Worm (Caenorhabditis elegans) whole organism, late embryonic: ENCODE measurements around the gene bus-8A.

ENCODE experiments used
- C08G9.2 ChIP-seq: sonication (generic microtip); optimal IDR thresholded peaks from 2 replicates; lab custom pipeline; 2016; ENCODE audit warnings: mild to moderate bottlenecking, missing genetic modification characterization, moderate library complexity, missing compliant biosample characterization
- K02D7.2 ChIP-seq: sonication (generic microtip); optimal IDR thresholded peaks from 2 replicates; lab custom pipeline; 2017; ENCODE audit warnings: mild to moderate bottlenecking, missing genetic modification characterization, missing compliant biosample characterization
- K09A11.1 ChIP-seq: sonication (generic microtip); optimal IDR thresholded peaks from 2 replicates; lab custom pipeline; 2017; ENCODE audit warnings: antibody characterized with exemption, mild to moderate bottlenecking, missing genetic modification characterization, missing compliant biosample characterization; ENCODE audit not compliant: insufficient read depth
- Y22D7AL.16 ChIP-seq: sonication (generic microtip); optimal IDR thresholded peaks from 2 replicates; lab custom pipeline; 2016; ENCODE audit warnings: missing genetic modification characterization, missing compliant biosample characterization
- ahr-1 ChIP-seq: sonication (generic microtip); optimal IDR thresholded peaks from 2 replicates; lab custom pipeline; 2016; ENCODE audit warnings: missing genetic modification characterization, missing compliant biosample characterization
- ama-1 ChIP-seq: fragments of 150-350 bp; optimal IDR thresholded peaks from 2 replicates; lab custom pipeline; 2014
- ceh-18 ChIP-seq: sonication (generic microtip); optimal IDR thresholded peaks from 2 replicates; lab custom pipeline; 2016; ENCODE audit warnings: missing genetic modification characterization, missing compliant biosample characterization
- ceh-19 ChIP-seq: fragments of 200-800 bp; sonication (Bioruptor generic); optimal IDR thresholded peaks from 2 replicates; lab custom pipeline; 2018; ENCODE audit warnings: mild to moderate bottlenecking, missing genetic modification characterization, missing compliant biosample characterization
- ceh-2 ChIP-seq: sonication (generic microtip); optimal IDR thresholded peaks from 2 replicates; lab custom pipeline; 2016; ENCODE audit warnings: missing genotype, missing genetic modification characterization, missing compliant biosample characterization
- ceh-22 ChIP-seq: sonication (generic microtip); optimal IDR thresholded peaks from 2 replicates; lab custom pipeline; 2017; ENCODE audit warnings: missing biosample characterization, missing genetic modification characterization
- ceh-30 ChIP-seq: fragments of 150-350 bp; optimal IDR thresholded peaks from 2 replicates; lab custom pipeline; 2014; ENCODE audit warnings: missing biosample characterization, missing genetic modification characterization
- ceh-31 ChIP-seq: sonication (generic microtip); optimal IDR thresholded peaks from 2 replicates; lab custom pipeline; 2016; ENCODE audit warnings: missing genetic modification characterization, missing compliant biosample characterization
- ceh-34 ChIP-seq: sonication (generic microtip); optimal IDR thresholded peaks from 2 replicates; lab custom pipeline; 2016; ENCODE audit warnings: mild to moderate bottlenecking, missing genetic modification characterization, missing compliant biosample characterization
- ceh-45 ChIP-seq: fragments of 200-800 bp; sonication (Bioruptor generic); IDR thresholded peaks from 2 replicates; pipeline ENCODE4 v1.3.6; 2022; ENCODE audit warnings: missing genetic modification reagents, missing genetic modification characterization, missing compliant biosample characterization
- ceh-6 ChIP-seq: fragments of 200-800 bp; sonication (Bioruptor generic); optimal IDR thresholded peaks from 2 replicates; lab custom pipeline; 2018; ENCODE audit warnings: mild to moderate bottlenecking, missing genetic modification characterization, missing compliant biosample characterization
- che-1 ChIP-seq: sonication (generic microtip); optimal IDR thresholded peaks from 2 replicates; lab custom pipeline; 2016; ENCODE audit warnings: mild to moderate bottlenecking, missing genetic modification characterization, missing compliant biosample characterization
- dmd-4 ChIP-seq: sonication (generic microtip); optimal IDR thresholded peaks from 2 replicates; lab custom pipeline; 2016; ENCODE audit warnings: borderline replicate concordance, missing genetic modification characterization, missing compliant biosample characterization
- elt-2 ChIP-seq: sonication (generic microtip); optimal IDR thresholded peaks from 2 replicates; lab custom pipeline; 2016; ENCODE audit warnings: missing genetic modification reagents, missing genetic modification characterization, missing compliant biosample characterization
- eyg-1 ChIP-seq: sonication (generic microtip); optimal IDR thresholded peaks from 2 replicates; lab custom pipeline; 2016; ENCODE audit warnings: missing genotype, missing genetic modification characterization, missing compliant biosample characterization
- fax-1 ChIP-seq: sonication (generic microtip); optimal IDR thresholded peaks from 2 replicates; lab custom pipeline; 2016; ENCODE audit warnings: missing genotype, missing genetic modification characterization, missing compliant biosample characterization
- fkh-6 ChIP-seq: sonication (generic microtip); optimal IDR thresholded peaks from 2 replicates; lab custom pipeline; 2016; ENCODE audit warnings: missing genetic modification characterization, missing compliant biosample characterization
- hlh-13 ChIP-seq: fragments of 200-800 bp; sonication (Bioruptor generic); optimal IDR thresholded peaks from 2 replicates; lab custom pipeline; 2018; ENCODE audit warnings: mild to moderate bottlenecking, missing genetic modification characterization, missing compliant biosample characterization
- hlh-15 ChIP-seq: sonication (generic microtip); optimal IDR thresholded peaks from 2 replicates; lab custom pipeline; 2016; ENCODE audit warnings: missing genetic modification characterization, missing compliant biosample characterization
- hlh-6 ChIP-seq: sonication (generic microtip); optimal IDR thresholded peaks from 2 replicates; lab custom pipeline; 2016; ENCODE audit warnings: missing genotype, missing genetic modification characterization, missing compliant biosample characterization
- lim-6 ChIP-seq: sonication (generic microtip); optimal IDR thresholded peaks from 2 replicates; lab custom pipeline; 2016; ENCODE audit warnings: missing genetic modification characterization, missing compliant biosample characterization
- madf-2 ChIP-seq: sonication (generic microtip); optimal IDR thresholded peaks from 2 replicates; lab custom pipeline; 2017; ENCODE audit warnings: missing genetic modification characterization, missing compliant biosample characterization
- nfya-1 ChIP-seq: sonication (generic microtip); optimal IDR thresholded peaks from 2 replicates; lab custom pipeline; 2017; ENCODE audit warnings: missing genetic modification characterization, mild to moderate bottlenecking, missing compliant biosample characterization, antibody characterized with exemption, moderate library complexity
- npax-4 ChIP-seq: sonication (generic microtip); optimal IDR thresholded peaks from 2 replicates; lab custom pipeline; 2016; ENCODE audit warnings: missing genetic modification characterization, missing compliant biosample characterization
- pat-9 ChIP-seq: fragments of 200-800 bp; sonication (Bioruptor generic); optimal IDR thresholded peaks from 2 replicates; lab custom pipeline; 2018; ENCODE audit warnings: mild to moderate bottlenecking, missing genetic modification characterization, moderate library complexity, missing compliant biosample characterization
- pax-1 ChIP-seq: fragments of 150-350 bp; optimal IDR thresholded peaks from 2 replicates; lab custom pipeline; 2014; ENCODE audit warnings: missing biosample characterization, missing genetic modification characterization
- ref-2 ChIP-seq: sonication (generic microtip); optimal IDR thresholded peaks from 2 replicates; lab custom pipeline; 2016; ENCODE audit warnings: missing genetic modification characterization, missing compliant biosample characterization
- rnt-1 ChIP-seq: sonication (generic microtip); optimal IDR thresholded peaks from 2 replicates; lab custom pipeline; 2016; ENCODE audit warnings: missing genetic modification characterization, missing compliant biosample characterization
- sox-2 ChIP-seq: fragments of 200-800 bp; sonication (Bioruptor generic); IDR thresholded peaks from 2 replicates; pipeline ENCODE4 v1.3.6; 2022; ENCODE audit warnings: missing genetic modification reagents, missing genetic modification characterization, missing compliant biosample characterization
- syd-9 ChIP-seq: sonication (generic microtip); optimal IDR thresholded peaks from 2 replicates; lab custom pipeline; 2016; ENCODE audit warnings: mild to moderate bottlenecking, missing genetic modification characterization, moderate library complexity, missing compliant biosample characterization
- tbx-2 ChIP-seq: sonication (generic microtip); optimal IDR thresholded peaks from 2 replicates; lab custom pipeline; 2016; ENCODE audit warnings: missing genetic modification characterization, missing compliant biosample characterization
- tbx-7 ChIP-seq: sonication (generic microtip); optimal IDR thresholded peaks from 2 replicates; lab custom pipeline; 2016; ENCODE audit warnings: missing genotype, missing genetic modification characterization, missing compliant biosample characterization
- ttx-3 ChIP-seq: sonication (generic microtip); optimal IDR thresholded peaks from 2 replicates; lab custom pipeline; 2016; ENCODE audit warnings: missing genetic modification reagents, missing genetic modification characterization, missing compliant biosample characterization
- unc-3 ChIP-seq, 2 experiments: fragments of 200-800 bp in 1 of 2; sonication (Bioruptor generic) in 1 of 2; sonication (generic microtip) in 1 of 2; conservative IDR thresholded peaks in 1 of 2; optimal IDR thresholded peaks in 1 of 2; 2 replicates each; pipeline versions ENCODE4 v1.3.6 to Lab custom; 2016 to 2022; ENCODE audit warnings: missing compliant biosample characterization in 2 of 2, missing genetic modification characterization in 2 of 2, missing genetic modification reagents in 1 of 2
- unc-42 ChIP-seq: sonication (generic microtip); optimal IDR thresholded peaks from 2 replicates; lab custom pipeline; 2016; ENCODE audit warnings: missing genotype, missing genetic modification characterization, missing compliant biosample characterization
- unc-55 ChIP-seq: sonication (generic microtip); optimal IDR thresholded peaks from 2 replicates; lab custom pipeline; 2017; ENCODE audit warnings: missing biosample characterization, missing genetic modification reagents, missing genetic modification characterization
- zip-5 ChIP-seq: sonication (generic microtip); optimal IDR thresholded peaks from 2 replicates; lab custom pipeline; 2016; ENCODE audit warnings: missing genetic modification characterization, missing compliant biosample characterization

The bus-8A gene

DNA sequence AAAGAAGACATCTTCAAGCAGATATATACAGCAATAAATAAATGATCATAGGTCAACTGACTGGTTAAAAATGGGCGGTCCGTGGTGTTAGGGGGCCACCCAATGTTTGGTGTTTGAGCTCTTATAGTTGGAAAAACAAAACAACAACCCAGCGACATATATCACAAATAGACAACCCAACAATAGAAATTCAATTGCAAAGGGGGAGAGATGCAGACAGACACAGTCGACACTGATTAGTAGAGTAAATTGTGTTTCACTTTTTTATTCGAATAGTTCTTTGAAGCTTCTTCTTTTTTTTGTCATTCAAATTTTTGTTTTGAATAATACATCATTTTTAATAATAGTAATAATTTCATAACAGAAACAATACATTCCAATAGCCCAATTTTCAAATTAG is 22.7 kb downstream of the bus-8A start:
- TF ChIP-seq syd-9 (no peak), unc-42 (peak; percentile 88)
- TF ChIP-seq, all 69 proteins: peak for 1

ce11 chrX:5516365-5516764 is 23.6 kb downstream of the bus-8A start:
- TF ChIP-seq ama-1 (lab: Kevin White, UChicago): no peak

- TF ChIP-seq fax-1: no peak
- TF ChIP-seq unc-3 (GFP tag; conservative IDR thresholded peaks at IDR 0.05; lab: Robert Waterston, UW): no peak
- no peak for TF ChIP-seq unc-3 (tag; optimal IDR thresholded peaks at IDR 0.05; lab: Kevin White, UChicago)
- no peak for TF ChIP-seq tbx-7
- TF ChIP-seq K09A11.1: no peak
- TF ChIP-seq unc-55 (GFP tag; lab: Kevin White, UChicago): no peak
- TF ChIP-seq pax-1: no peak
- TF ChIP-seq fkh-6 (tag; lab: Kevin White, UChicago): no peak
- no peak for TF ChIP-seq ceh-34
- no peak for TF ChIP-seq nfya-1 (tag; lab: Kevin White, UChicago)
- TF ChIP-seq sox-2 (GFP tag; lab: Robert Waterston, UW): no peak
- TF ChIP-seq hlh-13 (GFP tag; lab: Kevin White, UChicago): no peak
- TF ChIP-seq eyg-1 (tag; lab: Kevin White, UChicago): no peak
Observed at ce11 chrX:5517063-5517462, 24.3 kb downstream of the bus-8A start, which contains the start of gene T23F2.5. Gene T23F2.5 (minus strand): TSS chrX:5517163.

DNA sequence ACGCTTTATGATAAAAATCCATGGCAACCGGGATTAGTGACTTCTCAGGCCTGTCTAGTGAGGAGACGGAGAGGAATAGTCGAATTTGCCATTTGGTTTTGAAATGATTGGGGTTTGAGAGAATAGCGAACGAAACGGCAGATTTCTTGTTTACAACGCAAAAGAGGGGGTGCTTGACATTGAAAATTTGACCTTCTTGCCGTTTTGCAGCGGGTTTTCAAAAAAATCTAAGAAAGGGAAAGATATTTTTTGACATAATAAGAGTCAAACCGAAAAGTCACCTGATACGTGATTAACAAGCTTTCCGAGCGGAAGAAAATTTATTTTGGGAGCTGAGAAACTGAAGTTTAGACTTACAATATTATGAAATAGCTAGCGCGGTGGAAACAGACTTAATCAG is 25.1 kb downstream of the bus-8A start:
- TF ChIP-seq ceh-6: no peak
- TF ChIP-seq nfya-1 (tag; lab: Kevin White, UChicago): no peak

ce11 chrX:5518352-5518751 is 25.6 kb downstream of the bus-8A start:
- TF ChIP-seq ahr-1 (tag; lab: Kevin White, UChicago) (no peak), fkh-6 (tag; lab: Kevin White, UChicago) (peak; percentile 14), ceh-19 (no peak), ceh-6 (no peak), rnt-1 (tag; lab: Kevin White, UChicago) (no peak), hlh-13 (GFP tag; lab: Kevin White, UChicago) (no peak), tbx-2 (tag; lab: Kevin White, UChicago) (peak; percentile 27), syd-9 (no peak), unc-55 (GFP tag; lab: Kevin White, UChicago) (no peak), ceh-30 (tag; lab: Kevin White, UChicago) (no peak), fax-1 (no peak), zip-5 (tag; lab: Kevin White, UChicago) (no peak), madf-2 (tag; lab: Kevin White, UChicago) (no peak), dmd-4 (tag; lab: Kevin White, UChicago) (no peak), ceh-45 (GFP tag; lab: Robert Waterston, UW) (no peak), elt-2 (tag; lab: Kevin White, UChicago) (no peak), che-1 (tag; lab: Kevin White, UChicago) (no peak), ceh-22 (tag; lab: Kevin White, UChicago) (no peak), tbx-7 (no peak), unc-42 (peak; percentile 31), ttx-3 (tag; lab: Kevin White, UChicago) (no peak), ceh-18 (tag; lab: Kevin White, UChicago) (no peak), lim-6 (tag; lab: Kevin White, UChicago) (no peak), hlh-15 (tag; lab: Kevin White, UChicago) (no peak), C08G9.2 (no peak), ref-2 (tag; lab: Kevin White, UChicago) (peak; percentile 10), ceh-31 (tag; lab: Kevin White, UChicago) (peak; percentile 49), hlh-6 (tag; lab: Kevin White, UChicago) (peak; percentile 74), ceh-2 (tag; lab: Kevin White, UChicago) (no peak), ceh-34 (peak; percentile 24), pat-9 (tag; lab: Kevin White, UChicago) (no peak), K02D7.2 (no peak), npax-4 (no peak), Y22D7AL.16 (no peak)
- TF ChIP-seq, all 69 proteins: peak for 7
